Fruit fly (Drosophila melanogaster): ENCODE measurements around the gene CG32669.

CG32669 gene

dm6 chrX:10832369-10832768, 12.5 kb downstream of the CG32669 start (continued):
- TF ChIP-seq nau (GFP tag; optimal IDR thresholded peaks at IDR 0.05): no peak
- no peak; the same call in 1 of the 2 replicates for TF ChIP-seq gt (GFP tag; IDR thresholded peaks at IDR 0.05)
- peak in 1 of 3 experiments; percentile 28 for TF ChIP-seq lola (GFP tag; optimal IDR thresholded peaks at IDR 0.05)
- TF ChIP-seq NC2β (GFP tag; optimal IDR thresholded peaks at IDR 0.05): peak; percentile 58
- peak; percentile 68; the same call in 2 of the 3 replicates for TF ChIP-seq dysf (GFP tag; IDR thresholded peaks at IDR 0.05)
- no peak for TF ChIP-seq Elba2 (GFP tag; optimal IDR thresholded peaks at IDR 0.05)
- TF ChIP-seq crol (GFP tag; IDR thresholded peaks at IDR 0.05): no peak
- peak; percentile 51 for TF ChIP-seq CG32772 (GFP tag; IDR thresholded peaks at IDR 0.05)
- TF ChIP-seq CG3847 (GFP tag; IDR thresholded peaks at IDR 0.05): peak; percentile 68
- peak; percentile 36 for TF ChIP-seq fd3F (GFP tag; optimal IDR thresholded peaks at IDR 0.05)
- peak; percentile 65 for TF ChIP-seq CG17912 (GFP tag; optimal IDR thresholded peaks at IDR 0.05)
- peak; percentile 61 for TF ChIP-seq CG15269 (tag; optimal IDR thresholded peaks at IDR 0.05)
- TF ChIP-seq Bgb (GFP tag; IDR thresholded peaks at IDR 0.05; ENCODE audit: partially characterized antibody): peak; percentile 71
- peak; percentile 55 for TF ChIP-seq Side (GFP tag; optimal IDR thresholded peaks at IDR 0.05)
- TF ChIP-seq Sry-δ (GFP tag; optimal IDR thresholded peaks at IDR 0.05): peak; percentile 14
- TF ChIP-seq sima (GFP tag; optimal IDR thresholded peaks at IDR 0.05): no peak
- TF ChIP-seq CG10654 (GFP tag; optimal IDR thresholded peaks at IDR 0.05): peak; percentile 27
- TF ChIP-seq CG10267 (tag; optimal IDR thresholded peaks at IDR 0.05): peak; percentile 64
- TF ChIP-seq Hey (tag; optimal IDR thresholded peaks at IDR 0.05): no peak
- peak; percentile 64; the same call in 2 of the 4 replicates for TF ChIP-seq Gug (GFP tag; IDR thresholded peaks at IDR 0.05)
- TF ChIP-seq Fer2 (tag; optimal IDR thresholded peaks at IDR 0.05): peak; percentile 33
- TF ChIP-seq CG14441 (GFP tag; IDR thresholded peaks at IDR 0.05): peak; percentile 75
- peak; percentile 61 for TF ChIP-seq Fer3 (tag; optimal IDR thresholded peaks at IDR 0.05)
- no peak for TF ChIP-seq disco-r (GFP tag; optimal IDR thresholded peaks at IDR 0.05)
- TF ChIP-seq TFAM (GFP tag; optimal IDR thresholded peaks at IDR 0.05): no peak
- peak; percentile 22; the same call in 1 of the 2 replicates for TF ChIP-seq al (GFP tag; IDR thresholded peaks at IDR 0.05)
- TF ChIP-seq B-H2 (GFP tag; optimal IDR thresholded peaks at IDR 0.05): peak; percentile 71
- TF ChIP-seq Taf1 (GFP tag; IDR thresholded peaks at IDR 0.05): no peak
- TF ChIP-seq bbx (GFP tag; IDR thresholded peaks at IDR 0.05; ENCODE audit: partially characterized antibody): peak; percentile 28; the same call in 1 of the 2 replicates
- TF ChIP-seq CG4328 (GFP tag; optimal IDR thresholded peaks at IDR 0.05): peak; percentile 33
- peak; percentile 70 for TF ChIP-seq stwl (tag; optimal IDR thresholded peaks at IDR 0.05)
- TF ChIP-seq NC2α (GFP tag; optimal IDR thresholded peaks at IDR 0.05): no peak
- TF ChIP-seq CG10959 (GFP tag; IDR thresholded peaks at IDR 0.05): peak; percentile 57; the same call in 1 of the 2 replicates
- peak; percentile 10 for TF ChIP-seq en (GFP tag; optimal IDR thresholded peaks at IDR 0.05)
- no peak for TF ChIP-seq sd (tag; optimal IDR thresholded peaks at IDR 0.05)
- peak; percentile 48 for TF ChIP-seq CG15514 (GFP tag; optimal IDR thresholded peaks at IDR 0.05)
- no peak for TF ChIP-seq pfk (GFP tag; optimal IDR thresholded peaks at IDR 0.05)
- no peak for TF ChIP-seq seq (GFP tag; IDR thresholded peaks at IDR 0.05)
- no peak for TF ChIP-seq cg (GFP tag; optimal IDR thresholded peaks at IDR 0.05)
- TF ChIP-seq jigr1 (GFP tag; IDR thresholded peaks at IDR 0.05): no peak
- TF ChIP-seq her (GFP tag; optimal IDR thresholded peaks at IDR 0.05): peak; percentile 35
- no peak for TF ChIP-seq fu2 (GFP tag; optimal IDR thresholded peaks at IDR 0.05)
- TF ChIP-seq lilli (GFP tag; optimal IDR thresholded peaks at IDR 0.05): peak; percentile 69
- no peak for TF ChIP-seq ttk (GFP tag; IDR thresholded peaks at IDR 0.05)
- no peak for TF ChIP-seq CG17612 (GFP tag; IDR thresholded peaks at IDR 0.05)
- TF ChIP-seq Hr51 (GFP tag; optimal IDR thresholded peaks at IDR 0.05): peak; percentile 29 to 60
- peak; percentile 27 for TF ChIP-seq CG18599 (GFP tag; optimal IDR thresholded peaks at IDR 0.05)
- no peak for TF ChIP-seq CG12769 (tag; optimal IDR thresholded peaks at IDR 0.05)
- TF ChIP-seq Opbp (GFP tag; IDR thresholded peaks at IDR 0.05; ENCODE audit: partially characterized antibody): peak; percentile 39; the same call in 1 of the 3 replicates
- TF ChIP-seq grau (tag; optimal IDR thresholded peaks at IDR 0.05): peak; percentile 69

All from whole organism, embryonic.